Worm (Caenorhabditis elegans) whole organism, late embryonic: ENCODE data around the gene D2045.7.

Experiments
- T23F11.4 ChIP-seq: fragments of 200-800 bp; sonication (Bioruptor generic); optimal IDR thresholded peaks from 2 replicates; lab custom pipeline; 2018; ENCODE audit warnings: mild to moderate bottlenecking, missing genetic modification characterization, missing compliant biosample characterization
- Y22D7AL.16 ChIP-seq: sonication (generic microtip); optimal IDR thresholded peaks from 2 replicates; lab custom pipeline; 2016; ENCODE audit warnings: missing genetic modification characterization, missing compliant biosample characterization
- ceh-22 ChIP-seq: sonication (generic microtip); optimal IDR thresholded peaks from 2 replicates; lab custom pipeline; 2017; ENCODE audit warnings: missing biosample characterization, missing genetic modification characterization
- che-1 ChIP-seq: sonication (generic microtip); optimal IDR thresholded peaks from 2 replicates; lab custom pipeline; 2016; ENCODE audit warnings: mild to moderate bottlenecking, missing genetic modification characterization, missing compliant biosample characterization
- fkh-10 ChIP-seq: fragments of 150-350 bp; optimal IDR thresholded peaks from 2 replicates; lab custom pipeline; 2014; ENCODE audit warnings: missing biosample characterization, missing genetic modification reagents, missing genetic modification characterization
- pax-1 ChIP-seq: fragments of 150-350 bp; optimal IDR thresholded peaks from 2 replicates; lab custom pipeline; 2014; ENCODE audit warnings: missing biosample characterization, missing genetic modification characterization
- pha-2 ChIP-seq: sonication (generic microtip); optimal IDR thresholded peaks from 2 replicates; lab custom pipeline; 2017; ENCODE audit warnings: mild to moderate bottlenecking, missing genetic modification characterization, missing compliant biosample characterization
- pha-4 ChIP-seq: fragments of 150-350 bp; optimal IDR thresholded peaks from 2 replicates; lab custom pipeline; 2018; ENCODE audit warnings: missing biosample characterization, missing genetic modification reagents, missing genetic modification characterization
- rnt-1 ChIP-seq: sonication (generic microtip); optimal IDR thresholded peaks from 2 replicates; lab custom pipeline; 2016; ENCODE audit warnings: missing genetic modification characterization, missing compliant biosample characterization
- tbx-2 ChIP-seq: sonication (generic microtip); optimal IDR thresholded peaks from 2 replicates; lab custom pipeline; 2016; ENCODE audit warnings: missing genetic modification characterization, missing compliant biosample characterization
- unc-86 ChIP-seq: sonication (generic microtip); optimal IDR thresholded peaks from 2 replicates; lab custom pipeline; 2016; ENCODE audit warnings: missing genetic modification characterization, missing compliant biosample characterization

ce11 chrIII:10446730-10447129, 32.5 kb upstream of the D2045.7 start, which contains the start of gene H04D03.7:
- TF ChIP-seq ceh-22 (tag; lab: Kevin White, UChicago) = no peak
- no peak for TF ChIP-seq tbx-2 (tag; lab: Kevin White, UChicago)
- no peak for TF ChIP-seq T23F11.4
- TF ChIP-seq Y22D7AL.16 (tag; lab: Kevin White, UChicago) = no peak
- TF ChIP-seq pax-1 (tag; lab: Kevin White, UChicago) = no peak
- TF ChIP-seq fkh-10 (GFP tag; lab: Kevin White, UChicago) = no peak
- TF ChIP-seq rnt-1 = no peak
- TF ChIP-seq che-1 (tag; lab: Kevin White, UChicago) = no peak
- TF ChIP-seq pha-4 (tag; lab: Kevin White, UChicago) = no peak
- no peak for TF ChIP-seq pha-2 (tag; lab: Kevin White, UChicago)
- no peak for TF ChIP-seq unc-86 (tag; lab: Kevin White, UChicago)
